Worm (Caenorhabditis elegans): ENCODE measurements around the gene msd-2.

Gene msd-2

ce11 chrIV:9994895-9995394 is 33.9 kb upstream of the msd-2 start, which contains the start of gene uba-1 (continued):
- TF ChIP-seq tbx-9 (tag; optimal IDR thresholded peaks at IDR 0.05; ENCODE audit: borderline replicate concordance), result no peak
- no peak for TF ChIP-seq gei-17 (GFP tag; optimal IDR thresholded peaks at IDR 0.05)
- TF ChIP-seq hlh-26 (GFP tag; conservative IDR thresholded peaks at IDR 0.05), result no peak
- TF ChIP-seq ztf-25 (GFP tag; IDR thresholded peaks at IDR 0.05), result no peak
- peak; percentile 35 for TF ChIP-seq chd-7 (tag; optimal IDR thresholded peaks at IDR 0.05)
- peak; percentile 48 for TF ChIP-seq atf-7 (tag; optimal IDR thresholded peaks at IDR 0.05)
- TF ChIP-seq ceh-91 (GFP tag; IDR thresholded peaks at IDR 0.05), result peak; percentile 73; the same call in 1 of the 2 replicates
- no peak for TF ChIP-seq F37B4.10 (GFP tag; IDR thresholded peaks at IDR 0.05)
- no peak for TF ChIP-seq T07F8.4 (tag; optimal IDR thresholded peaks at IDR 0.05)
- TF ChIP-seq lin-40 (tag; optimal IDR thresholded peaks at IDR 0.05), result peak; percentile 31
- TF ChIP-seq tlf-1 (GFP tag; optimal IDR thresholded peaks at IDR 0.05), result peak; percentile 87
- TF ChIP-seq Y53G8AR.9 (GFP tag; conservative IDR thresholded peaks at IDR 0.05), result peak; percentile 89
- TF ChIP-seq aptf-3 (GFP tag; IDR thresholded peaks at IDR 0.05), result no peak
- TF ChIP-seq rec-8 (tag; optimal IDR thresholded peaks at IDR 0.05), result peak in 1 of 2 experiments; percentile 27
- peak; percentile 14 for TF ChIP-seq snpc-1.3 (tag; optimal IDR thresholded peaks at IDR 0.05; ENCODE audit: insufficient read depth)
- TF ChIP-seq B0035.1 (tag; optimal IDR thresholded peaks at IDR 0.05), result no peak
- TF ChIP-seq ztf-28 (GFP tag; IDR thresholded peaks at IDR 0.05), result no peak
- no peak for TF ChIP-seq rpc-1 (optimal IDR thresholded peaks at IDR 0.05)
- TF ChIP-seq rpc-1 (tag; optimal IDR thresholded peaks at IDR 0.05), result no peak
- peak; percentile 97 for TF ChIP-seq hsf-1 (GFP tag; IDR thresholded peaks at IDR 0.05)
- TF ChIP-seq lin-35 (GFP tag; optimal IDR thresholded peaks at IDR 0.05), result peak; percentile 13 to 77 (median 48)
- peak; percentile 7 for TF ChIP-seq nhr-80 (tag; optimal IDR thresholded peaks at IDR 0.05)
- no peak for TF ChIP-seq nhr-120 (GFP tag; IDR thresholded peaks at IDR 0.05)
- TF ChIP-seq nfyb-1 (GFP tag; IDR thresholded peaks at IDR 0.05), result peak; percentile 85
- TF ChIP-seq ztf-6 (GFP tag; IDR thresholded peaks at IDR 0.05), result no peak
- peak; percentile 76 for TF ChIP-seq dox-1 (GFP tag; IDR thresholded peaks at IDR 0.05)
- TF ChIP-seq B0336.3 (GFP tag; IDR thresholded peaks at IDR 0.05), result peak; percentile 94
- peak; percentile 58; the same call in 1 of the 2 replicates for TF ChIP-seq mcd-1 (GFP tag; IDR thresholded peaks at IDR 0.05)
- TF ChIP-seq ztf-3 (GFP tag; optimal IDR thresholded peaks at IDR 0.05), result no peak
- no peak for TF ChIP-seq mes-4 (tag; optimal IDR thresholded peaks at IDR 0.05)
- TF ChIP-seq zim-3 (tag; optimal IDR thresholded peaks at IDR 0.05), result no peak
- peak; percentile 49; the same call in 1 of the 2 replicates for TF ChIP-seq cebp-1 (GFP tag; IDR thresholded peaks at IDR 0.05)
- TF ChIP-seq cebp-1 (tag; optimal IDR thresholded peaks at IDR 0.05), result peak; percentile 94
- TF ChIP-seq ceh-100 (GFP tag; IDR thresholded peaks at IDR 0.05), result no peak
- no peak for TF ChIP-seq ztf-18 (tag; optimal IDR thresholded peaks at IDR 0.05)
- TF ChIP-seq hrde-1 (tag; optimal IDR thresholded peaks at IDR 0.05; ENCODE audit: borderline replicate concordance), result peak; percentile 36
- no peak for TF ChIP-seq mxl-1 (tag; optimal IDR thresholded peaks at IDR 0.05)
- 0 out of 2 replicates have a peak, but pooled peaks have one; percentile 18 for TF ChIP-seq K11D2.4 (GFP tag; IDR thresholded peaks at IDR 0.05)
- peak; percentile 68 for TF ChIP-seq D2030.7 (GFP tag; IDR thresholded peaks at IDR 0.05)
- no peak for TF ChIP-seq F39B2.1 (GFP tag; IDR thresholded peaks at IDR 0.05)
- TF ChIP-seq lsy-27 (tag; optimal IDR thresholded peaks at IDR 0.05; ENCODE audit: borderline replicate concordance, insufficient read depth), result no peak
- no peak for TF ChIP-seq lag-1 (GFP tag; IDR thresholded peaks at IDR 0.05)
- 0 out of 2 replicates have a peak, but pooled peaks have one; percentile 25 for TF ChIP-seq attf-6 (GFP tag; IDR thresholded peaks at IDR 0.05)
- TF ChIP-seq ccch-3 (GFP tag; optimal IDR thresholded peaks at IDR 0.05), result no peak
- peak; percentile 84 for TF ChIP-seq repo-1 (tag; optimal IDR thresholded peaks at IDR 0.05)
- no peak for TF ChIP-seq sptf-2 (GFP tag; optimal IDR thresholded peaks at IDR 0.05)
- TF ChIP-seq hlh-12 (tag; optimal IDR thresholded peaks at IDR 0.05), result no peak
- no peak for TF ChIP-seq fkh-3 (tag; optimal IDR thresholded peaks at IDR 0.05)
- no peak for TF ChIP-seq him-1 (tag; optimal IDR thresholded peaks at IDR 0.05)

Data from whole organism, young adult.